Fruit fly (Drosophila melanogaster) whole organism, embryonic: ENCODE results near the gene Nep5.
A peak's percentile ranks its signal among the peaks of the same experiment; 100 is the strongest.

Experiments used
- Asciz ChIP-seq: fragments of 200-800 bp; sonication (Bioruptor generic); optimal IDR thresholded peaks from 2 replicates; lab custom pipeline; 2017; ENCODE audit warnings: missing biosample characterization, mild to moderate bottlenecking, missing genetic modification characterization, missing genetic modification reagents
- Awh ChIP-seq: fragments of 200-800 bp; sonication (Bioruptor generic); IDR thresholded peaks from 2 replicates; pipeline ENCODE4, ENCODE4 v1.3.6; 2022; ENCODE audit warnings: missing biosample characterization, missing genetic modification characterization
- Bdp1 ChIP-seq: fragments of 200-800 bp; sonication (Bioruptor generic); optimal IDR thresholded peaks from 3 replicates; lab custom pipeline; 2016; ENCODE audit warnings: missing biosample characterization, missing genetic modification characterization
- Bgb ChIP-seq: fragments of 200-800 bp; sonication (Bioruptor generic); IDR thresholded peaks from 2 replicates; pipeline ENCODE4 v1.3.6; 2022; ENCODE audit warnings: missing biosample characterization, missing genetic modification characterization; ENCODE audit not compliant: partially characterized antibody
- CG11560 ChIP-seq: fragments of 200-800 bp; sonication (Bioruptor generic); IDR thresholded peaks from 3 replicates; pipeline ENCODE4 v1.3.6; 2022; ENCODE audit warnings: missing biosample characterization, missing genetic modification characterization
- CG12769 ChIP-seq: fragments of 200-800 bp; sonication (Bioruptor generic); optimal IDR thresholded peaks from 2 replicates; lab custom pipeline; 2019; ENCODE audit warnings: missing biosample characterization, mild to moderate bottlenecking, missing genetic modification characterization, moderate library complexity
- CG13287 ChIP-seq: fragments of 200-800 bp; sonication (Bioruptor generic); IDR thresholded peaks from 2 replicates; pipeline ENCODE4 v1.3.6; 2022; ENCODE audit warnings: missing biosample characterization, missing genetic modification characterization; ENCODE audit not compliant: partially characterized antibody
- CG1602 ChIP-seq: fragments of 200-800 bp; sonication (Bioruptor generic); optimal IDR thresholded peaks from 3 replicates; lab custom pipeline; 2016; ENCODE audit warnings: missing biosample characterization, missing genetic modification characterization
- CG17829 ChIP-seq: fragments of 200-800 bp; optimal IDR thresholded peaks from 2 replicates; lab custom pipeline; 2019; ENCODE audit warnings: missing biosample characterization, mild to moderate bottlenecking, missing genetic modification characterization, moderate library complexity
- CG2678 ChIP-seq: fragments of 200-800 bp; sonication (Bioruptor generic); optimal IDR thresholded peaks from 3 replicates; lab custom pipeline; 2019; ENCODE audit warnings: missing biosample characterization, mild to moderate bottlenecking, missing genetic modification characterization, moderate library complexity
- CG3407 ChIP-seq: fragments of 200-800 bp; sonication (Bioruptor generic); optimal IDR thresholded peaks from 2 replicates; lab custom pipeline; 2018; ENCODE audit warnings: missing biosample characterization, mild to moderate bottlenecking, missing genetic modification characterization
- CG3726 ChIP-seq: fragments of 200-800 bp; sonication (Bioruptor generic); IDR thresholded peaks from 3 replicates; pipeline ENCODE4, ENCODE4 v1.3.6; 2022; ENCODE audit warnings: missing biosample characterization, missing genetic modification characterization
- CG4282 ChIP-seq: fragments of 200-800 bp; sonication (Bioruptor generic); optimal IDR thresholded peaks from 2 replicates; lab custom pipeline; 2016; ENCODE audit warnings: missing biosample characterization, missing genetic modification characterization
- CG4360 ChIP-seq: fragments of 200-800 bp; sonication (Bioruptor generic); IDR thresholded peaks from 2 replicates; pipeline ENCODE4 v1.3.6; 2022; ENCODE audit warnings: missing biosample characterization, missing genetic modification characterization
- CG5953 ChIP-seq: fragments of 200-800 bp; sonication (Bioruptor generic); IDR thresholded peaks from 2 replicates; pipeline ENCODE4 v1.3.6; 2022; ENCODE audit warnings: missing biosample characterization, missing genetic modification characterization
- CG6791 ChIP-seq: fragments of 200-800 bp; sonication (Bioruptor generic); IDR thresholded peaks from 3 replicates; pipeline ENCODE4 v1.3.6; 2022; ENCODE audit warnings: missing biosample characterization, missing genetic modification characterization; ENCODE audit not compliant: partially characterized antibody
- CG7839 ChIP-seq: fragments of 200-800 bp; sonication (Bioruptor generic); optimal IDR thresholded peaks from 3 replicates; lab custom pipeline; 2018; ENCODE audit warnings: missing biosample characterization, mild to moderate bottlenecking, missing genetic modification characterization, moderate library complexity
- CG8290 ChIP-seq, 3 experiments: fragments of 200-800 bp; sonication (Bioruptor generic); optimal IDR thresholded peaks; 2 replicates each; lab custom pipeline; 2016 to 2019; ENCODE audit warnings: missing biosample characterization in 3 of 3, missing genetic modification characterization in 3 of 3, mild to moderate bottlenecking in 2 of 3, moderate library complexity in 1 of 3
- CG8359 ChIP-seq: fragments of 200-800 bp; sonication (Bioruptor generic); optimal IDR thresholded peaks from 2 replicates; lab custom pipeline; 2017; ENCODE audit warnings: missing biosample characterization, mild to moderate bottlenecking, missing genetic modification characterization, borderline replicate concordance
- CG9727 ChIP-seq: fragments of 200-800 bp; sonication (Bioruptor generic); optimal IDR thresholded peaks from 3 replicates; lab custom pipeline; 2017; ENCODE audit warnings: missing biosample characterization, mild to moderate bottlenecking, missing genetic modification characterization
- Dll ChIP-seq: fragments of 200-800 bp; sonication (Bioruptor generic); IDR thresholded peaks from 4 replicates; pipeline ENCODE4 v1.3.6; 2022; ENCODE audit warnings: missing biosample characterization, missing genetic modification characterization; ENCODE audit not compliant: partially characterized antibody
- E2f1 ChIP-seq: fragments of 200-800 bp; sonication (Bioruptor generic); IDR thresholded peaks from 2 replicates; pipeline ENCODE4 v1.3.6; 2022; ENCODE audit warnings: missing biosample characterization, missing genetic modification characterization
- Ets65A ChIP-seq: fragments of 200-800 bp; sonication (Bioruptor generic); peaks from one replicate; lab custom pipeline; 2016; ENCODE audit warnings: missing biosample characterization, missing genetic modification characterization
- HHEX ChIP-seq: fragments of 200-800 bp; sonication (Bioruptor generic); optimal IDR thresholded peaks from 3 replicates; lab custom pipeline; 2017; ENCODE audit warnings: missing biosample characterization, mild to moderate bottlenecking, missing genetic modification characterization, missing genetic modification reagents
- HmgD ChIP-seq: fragments of 200-800 bp; sonication (Bioruptor generic); optimal IDR thresholded peaks from 3 replicates; lab custom pipeline; 2016; ENCODE audit warnings: missing biosample characterization, missing genetic modification characterization
- PHDP ChIP-seq: fragments of 200-800 bp; sonication (Bioruptor generic); optimal IDR thresholded peaks from 3 replicates; lab custom pipeline; 2018; ENCODE audit warnings: missing biosample characterization, mild to moderate bottlenecking, missing genetic modification characterization, moderate library complexity
- Poxn ChIP-seq: fragments of 200-800 bp; sonication (Bioruptor generic); IDR thresholded peaks from 2 replicates; pipeline ENCODE4 v1.3.6; 2022; ENCODE audit warnings: missing biosample characterization, missing genetic modification characterization
- Ptx1 ChIP-seq: fragments of 200-800 bp; sonication (Bioruptor generic); IDR thresholded peaks from 2 replicates; pipeline ENCODE4 v1.3.6; 2022; ENCODE audit warnings: missing biosample characterization, missing genetic modification characterization
- Trl ChIP-seq, 3 experiments: fragments of >200 bp in 2 of 3; fragments of 200-800 bp in 1 of 3; sonication (Bioruptor generic) in 1 of 3; optimal IDR thresholded peaks; 2 replicates in 1 of 3; 3 replicates in 2 of 3; lab custom pipeline; 2016 to 2017; ENCODE audit warnings: missing biosample characterization in 1 of 3, missing genetic modification characterization in 1 of 3
- ato ChIP-seq: fragments of 200-800 bp; sonication (Bioruptor generic); IDR thresholded peaks from 2 replicates; pipeline ENCODE4 v1.3.6; 2022; ENCODE audit warnings: missing biosample characterization, missing genetic modification characterization; ENCODE audit not compliant: partially characterized antibody
- btn ChIP-seq: fragments of 200-800 bp; sonication (Bioruptor generic); optimal IDR thresholded peaks from 2 replicates; lab custom pipeline; 2016; ENCODE audit warnings: missing biosample characterization, missing genetic modification characterization
- chn ChIP-seq: fragments of 200-800 bp; sonication (Bioruptor generic); optimal IDR thresholded peaks from 2 replicates; lab custom pipeline; 2016; ENCODE audit warnings: missing biosample characterization, missing genetic modification characterization
- crp ChIP-seq, 2 experiments: fragments of 200-800 bp; sonication (Bioruptor generic); optimal IDR thresholded peaks; 2 replicates in 1 of 2; 3 replicates in 1 of 2; lab custom pipeline; 2017; ENCODE audit warnings: missing biosample characterization in 2 of 2, missing genetic modification characterization in 2 of 2, mild to moderate bottlenecking in 1 of 2, moderate library complexity in 1 of 2
- cwo ChIP-seq: fragments of 200-800 bp; sonication (Bioruptor generic); optimal IDR thresholded peaks from 3 replicates; lab custom pipeline; 2017; ENCODE audit warnings: missing biosample characterization, missing genetic modification characterization, mild to moderate bottlenecking, moderate library complexity, missing genetic modification reagents
- gt ChIP-seq: fragments of 200-800 bp; sonication (Bioruptor generic); IDR thresholded peaks from 2 replicates; pipeline ENCODE4 v1.3.6; 2022; ENCODE audit warnings: missing biosample characterization, missing genetic modification characterization
- jumu ChIP-seq: fragments of 200-800 bp; sonication (Bioruptor generic); optimal IDR thresholded peaks from 3 replicates; lab custom pipeline; 2016; ENCODE audit warnings: missing biosample characterization, missing genetic modification characterization
- lab ChIP-seq: fragments of 200-800 bp; sonication (Bioruptor generic); optimal IDR thresholded peaks from 3 replicates; lab custom pipeline; 2017; ENCODE audit warnings: missing biosample characterization, missing genetic modification characterization, mild to moderate bottlenecking, moderate library complexity, missing genetic modification reagents
- lilli ChIP-seq: fragments of 200-800 bp; sonication (Bioruptor generic); optimal IDR thresholded peaks from 3 replicates; lab custom pipeline; 2016; ENCODE audit warnings: missing biosample characterization, missing genetic modification characterization
- mirr ChIP-seq: fragments of 200-800 bp; sonication (Bioruptor generic); optimal IDR thresholded peaks from 3 replicates; lab custom pipeline; 2018; ENCODE audit warnings: missing biosample characterization, mild to moderate bottlenecking, missing genetic modification characterization
- nerfin-2 ChIP-seq: fragments of 200-800 bp; sonication (Bioruptor generic); IDR thresholded peaks from 2 replicates; pipeline ENCODE4 v1.3.6; 2022; ENCODE audit warnings: missing biosample characterization, missing genetic modification characterization; ENCODE audit not compliant: partially characterized antibody
- pb ChIP-seq: fragments of 200-800 bp; sonication (Bioruptor generic); optimal IDR thresholded peaks from 3 replicates; lab custom pipeline; 2016; ENCODE audit warnings: missing biosample characterization, missing genetic modification characterization
- phol ChIP-seq: fragments of 200-800 bp; sonication (Bioruptor generic); optimal IDR thresholded peaks from 3 replicates; lab custom pipeline; 2018; ENCODE audit warnings: missing biosample characterization, mild to moderate bottlenecking, missing genetic modification characterization, moderate library complexity
- scrt ChIP-seq: fragments of 200-800 bp; sonication (Bioruptor generic); optimal IDR thresholded peaks from 2 replicates; lab custom pipeline; 2018; ENCODE audit warnings: missing biosample characterization, mild to moderate bottlenecking, missing genetic modification characterization, moderate library complexity
- so ChIP-seq: fragments of 200-800 bp; sonication (Bioruptor generic); IDR thresholded peaks from 3 replicates; pipeline ENCODE4 v1.3.6; 2022; ENCODE audit warnings: missing biosample characterization, missing genetic modification characterization
- sob ChIP-seq: fragments of 200-800 bp; sonication (Bioruptor generic); IDR thresholded peaks from 2 replicates; pipeline ENCODE4 v1.3.6; 2022; ENCODE audit warnings: missing biosample characterization, missing genetic modification characterization
- ttk ChIP-seq: fragments of 200-800 bp; sonication (Bioruptor generic); IDR thresholded peaks from 2 replicates; pipeline ENCODE4 v2.1.2; 2022; ENCODE audit warnings: missing biosample characterization, missing genetic modification characterization
- tup ChIP-seq: fragments of 200-800 bp; sonication (Bioruptor generic); optimal IDR thresholded peaks from 2 replicates; lab custom pipeline; 2016; ENCODE audit warnings: missing biosample characterization, mild to moderate bottlenecking, missing genetic modification characterization, moderate library complexity

Gene Nep5

dm6 chr3R:27069810-27070625 lies 6.0 kb upstream of the Nep5 start, which contains the start of gene spz (continued):
- TF ChIP-seq Ptx1: peak; percentile 40; the same call in 1 of the 2 replicates
- TF ChIP-seq nerfin-2 (GFP tag; lab: Robert Waterston, UW): no peak
- peak; percentile 45 to 69 for TF ChIP-seq Trl (optimal IDR thresholded peaks at IDR 0.05; lab: Kevin White, UChicago)
- no peak for TF ChIP-seq Trl (GFP tag; optimal IDR thresholded peaks at IDR 0.05; lab: Kevin White, UChicago)
- TF ChIP-seq CG4282 (GFP tag; lab: Kevin White, UChicago): no peak
- TF ChIP-seq Asciz (GFP tag; lab: Kevin White, UChicago): no peak
- peak; percentile 72 for TF ChIP-seq Awh
- TF ChIP-seq lab (GFP tag; lab: Kevin White, UChicago): peak; percentile 28
- no peak for TF ChIP-seq CG3726 (GFP tag; lab: Robert Waterston, UW)
- TF ChIP-seq gt (GFP tag; lab: Robert Waterston, UW): no peak
- no peak for TF ChIP-seq CG1602 (GFP tag; lab: Kevin White, UChicago)
- TF ChIP-seq HmgD (GFP tag; lab: Kevin White, UChicago): no peak
- TF ChIP-seq lilli (GFP tag; lab: Kevin White, UChicago): no peak
- TF ChIP-seq ato (GFP tag; lab: Robert Waterston, UW): no peak
- TF ChIP-seq E2f1 (GFP tag; lab: Robert Waterston, UW): no peak
- no peak for TF ChIP-seq CG9727 (GFP tag; lab: Kevin White, UChicago)
- no peak for TF ChIP-seq CG3407 (GFP tag; lab: Kevin White, UChicago)
- TF ChIP-seq CG11560 (tag; lab: Robert Waterston, UW): no peak
- TF ChIP-seq CG13287: peak; percentile 46; the same call in 1 of the 2 replicates
- 0 out of 3 replicates have a peak, but pooled peaks have one; percentile 26 for TF ChIP-seq CG6791 (GFP tag; lab: Robert Waterston, UW)
- TF ChIP-seq crp (GFP tag; optimal IDR thresholded peaks at IDR 0.05; lab: Kevin White, UChicago): peak in 1 of 2 experiments; percentile 40
- TF ChIP-seq Bdp1: no peak
- TF ChIP-seq PHDP: no peak
- peak; percentile 51; the same call in 1 of the 2 replicates for TF ChIP-seq sob (GFP tag; lab: Robert Waterston, UW)
- TF ChIP-seq CG2678 (tag; lab: Kevin White, UChicago): peak; percentile 24
- TF ChIP-seq CG5953: no peak
- TF ChIP-seq HHEX (GFP tag; lab: Kevin White, UChicago): no peak
- peak; percentile 25; the same call in 1 of the 2 replicates for TF ChIP-seq Bgb
- no peak for TF ChIP-seq CG8359 (GFP tag; lab: Kevin White, UChicago)
- peak; percentile 25; the same call in 1 of the 2 replicates for TF ChIP-seq ttk (GFP tag; lab: Robert Waterston, UW)
- TF ChIP-seq CG7839 (tag; lab: Kevin White, UChicago): peak; percentile 37
- no peak for TF ChIP-seq CG4360 (GFP tag; lab: Robert Waterston, UW)
- TF ChIP-seq cwo (GFP tag; lab: Kevin White, UChicago): no peak
- TF ChIP-seq mirr (GFP tag; lab: Kevin White, UChicago): no peak
- TF ChIP-seq Dll (GFP tag; lab: Robert Waterston, UW): no peak
- TF ChIP-seq CG8290 (GFP tag; optimal IDR thresholded peaks at IDR 0.05; lab: Kevin White, UChicago): no peak
- TF ChIP-seq CG8290 (tag; optimal IDR thresholded peaks at IDR 0.05; lab: Kevin White, UChicago): peak in 1 of 2 experiments; percentile 41
- no peak for TF ChIP-seq scrt (GFP tag; lab: Kevin White, UChicago)
- no peak for TF ChIP-seq pb (GFP tag; lab: Kevin White, UChicago)
- TF ChIP-seq Ets65A: no peak
- TF ChIP-seq CG12769 (tag; lab: Kevin White, UChicago): peak; percentile 79
- TF ChIP-seq jumu (GFP tag; lab: Kevin White, UChicago): no peak
- no peak for TF ChIP-seq btn (GFP tag; lab: Kevin White, UChicago)
- no peak for TF ChIP-seq so (GFP tag; lab: Robert Waterston, UW)
- no peak for TF ChIP-seq tup (GFP tag; lab: Kevin White, UChicago)
- no peak for TF ChIP-seq Poxn
- TF ChIP-seq CG17829 (tag; lab: Kevin White, UChicago): no peak
- no peak for TF ChIP-seq chn (GFP tag; lab: Kevin White, UChicago)
- no peak for TF ChIP-seq phol (tag; lab: Kevin White, UChicago)
